Fruit fly (Drosophila melanogaster): ENCODE data around the gene Prosbeta2R1.

Prosbeta2R1 gene

dm6 chrX:5852677-5853076 lies 43.9 kb downstream of the Prosbeta2R1 start (continued):
- TF ChIP-seq D19A (tag; optimal IDR thresholded peaks at IDR 0.05) (peak; percentile 0), bsh (GFP tag; optimal IDR thresholded peaks at IDR 0.05) (peak in 1 of 2 experiments; percentile 20), grau (tag; optimal IDR thresholded peaks at IDR 0.05) (peak; percentile 27), jing (GFP tag; optimal IDR thresholded peaks at IDR 0.05) (no peak), CG33557 (GFP tag; optimal IDR thresholded peaks at IDR 0.05) (no peak), hth (optimal IDR thresholded peaks at IDR 0.05) (no peak), Dek (tag; optimal IDR thresholded peaks at IDR 0.05) (no peak), CG4424 (GFP tag; optimal IDR thresholded peaks at IDR 0.05) (no peak), Xbp1 (GFP tag; optimal IDR thresholded peaks at IDR 0.05) (peak; percentile 6), Ada2b (GFP tag; IDR thresholded peaks at IDR 0.05) (no peak), tgo (GFP tag; IDR thresholded peaks at IDR 0.05) (no peak), CG7745 (tag; optimal IDR thresholded peaks at IDR 0.05) (no peak), CG4404 (GFP tag; IDR thresholded peaks at IDR 0.05) (no peak), CG43689 (GFP tag; IDR thresholded peaks at IDR 0.05) (no peak), CG10209 (GFP tag; optimal IDR thresholded peaks at IDR 0.05) (no peak), bcd (GFP tag; optimal IDR thresholded peaks at IDR 0.05) (no peak), run (tag; optimal IDR thresholded peaks at IDR 0.05) (no peak), Blimp-1 (GFP tag; optimal IDR thresholded peaks at IDR 0.05) (peak; percentile 12), pum (GFP tag; optimal IDR thresholded peaks at IDR 0.05) (no peak), H15 (GFP tag; IDR thresholded peaks at IDR 0.05) (no peak), CG10959 (GFP tag; IDR thresholded peaks at IDR 0.05) (0 out of 2 replicates have a peak, but pooled peaks have one; percentile 16), ATbp (GFP tag; optimal IDR thresholded peaks at IDR 0.05) (no peak), fd96Cb (tag; optimal IDR thresholded peaks at IDR 0.05) (peak; percentile 14), CG7963 (GFP tag; IDR thresholded peaks at IDR 0.05; ENCODE audit: partially characterized antibody) (no peak), unpg (GFP tag; optimal IDR thresholded peaks at IDR 0.05) (peak; percentile 10), lov (optimal IDR thresholded peaks at IDR 0.05) (no peak), lov (GFP tag; IDR thresholded peaks at IDR 0.05) (no peak), CG11504 (tag; optimal IDR thresholded peaks at IDR 0.05) (peak; percentile 49), CG12391 (tag; optimal IDR thresholded peaks at IDR 0.05) (peak; percentile 24), tup (GFP tag; optimal IDR thresholded peaks at IDR 0.05) (no peak), CG7839 (tag; optimal IDR thresholded peaks at IDR 0.05) (peak; percentile 60), CG15479 (GFP tag; optimal IDR thresholded peaks at IDR 0.05) (no peak), Poxn (GFP tag; IDR thresholded peaks at IDR 0.05) (no peak), sr (GFP tag; IDR thresholded peaks at IDR 0.05) (no peak), CG15514 (GFP tag; optimal IDR thresholded peaks at IDR 0.05) (peak; percentile 0), Jarid2 (GFP tag; optimal IDR thresholded peaks at IDR 0.05) (no peak), Fer1 (GFP tag; optimal IDR thresholded peaks at IDR 0.05) (peak; percentile 29), phol (tag; optimal IDR thresholded peaks at IDR 0.05) (peak; percentile 18), hbn (GFP tag; IDR thresholded peaks at IDR 0.05; ENCODE audit: partially characterized antibody) (no peak), CG10431 (GFP tag; optimal IDR thresholded peaks at IDR 0.05) (no peak), zen (tag; optimal IDR thresholded peaks at IDR 0.05) (peak; percentile 18), unc-4 (GFP tag; IDR thresholded peaks at IDR 0.05; ENCODE audit: partially characterized antibody) (no peak), CG1602 (GFP tag; optimal IDR thresholded peaks at IDR 0.05) (no peak), CG13296 (GFP tag; optimal IDR thresholded peaks at IDR 0.05) (no peak), CG18262 (tag; optimal IDR thresholded peaks at IDR 0.05) (peak; percentile 5), Sox102F (GFP tag; optimal IDR thresholded peaks at IDR 0.05) (peak; percentile 16), Hey (tag; optimal IDR thresholded peaks at IDR 0.05) (no peak), sqz (GFP tag; optimal IDR thresholded peaks at IDR 0.05) (no peak), CG17359 (tag; optimal IDR thresholded peaks at IDR 0.05) (peak; percentile 29), CG17802 (tag; optimal IDR thresholded peaks at IDR 0.05) (no peak)
